Fruit fly (Drosophila melanogaster): ENCODE results near the gene CG14331.
A peak's percentile ranks its signal among the peaks of the same experiment; 100 is the strongest.

Gene CG14331

dm6 chr3R:17425417-17425915 lies 15.1 kb downstream of the CG14331 start, which contains the start of gene cysu:
TSS of gene cysu (plus strand) at chr3R:17425768.
- TF ChIP-seq OdsH (GFP tag; optimal IDR thresholded peaks at IDR 0.05) (no peak), CG8119 (GFP tag; IDR thresholded peaks at IDR 0.05) (0 out of 3 replicates have a peak, but pooled peaks have one; percentile 19), svp (GFP tag) (peak; percentile 35)

- TF ChIP-seq Gug (GFP tag; IDR thresholded peaks at IDR 0.05) (no peak), Met (GFP tag; optimal IDR thresholded peaks at IDR 0.05) (no peak), CG32006 (GFP tag; optimal IDR thresholded peaks at IDR 0.05) (no peak), CG10631 (GFP tag; optimal IDR thresholded peaks at IDR 0.05) (no peak), lz (GFP tag; optimal IDR thresholded peaks at IDR 0.05) (no peak), pdm3 (GFP tag; optimal IDR thresholded peaks at IDR 0.05) (no peak), CG6276 (GFP tag; optimal IDR thresholded peaks at IDR 0.05) (no peak), esn (GFP tag; optimal IDR thresholded peaks at IDR 0.05) (no peak), CG3919 (GFP tag; optimal IDR thresholded peaks at IDR 0.05) (no peak), CG8632 (GFP tag; optimal IDR thresholded peaks at IDR 0.05) (no peak), achi (GFP tag; optimal IDR thresholded peaks at IDR 0.05) (no peak), CG8319 (GFP tag; optimal IDR thresholded peaks at IDR 0.05) (no peak), acj6 (GFP tag; optimal IDR thresholded peaks at IDR 0.05) (no peak), cyc (GFP tag; optimal IDR thresholded peaks at IDR 0.05) (no peak), CG7368 (GFP tag; optimal IDR thresholded peaks at IDR 0.05) (no peak), Lpt (GFP tag; optimal IDR thresholded peaks at IDR 0.05) (no peak), ss (GFP tag; optimal IDR thresholded peaks at IDR 0.05) (no peak), CG11902 (GFP tag; optimal IDR thresholded peaks at IDR 0.05) (no peak), CG15336 (GFP tag; IDR thresholded peaks at IDR 0.05) (no peak)
Measured at dm6 chr3R:17422102-17422501, 18.4 kb downstream of the CG14331 start, which contains the start of gene CG14332. TSS of gene CG14332 (minus strand) at chr3R:17422202.

- TF ChIP-seq lz (GFP tag; optimal IDR thresholded peaks at IDR 0.05) (no peak), topi (GFP tag; optimal IDR thresholded peaks at IDR 0.05) (no peak), acj6 (GFP tag; optimal IDR thresholded peaks at IDR 0.05) (no peak), Gug (GFP tag; IDR thresholded peaks at IDR 0.05) (no peak), Hr4 (GFP tag; optimal IDR thresholded peaks at IDR 0.05) (no peak), CG8119 (GFP tag; IDR thresholded peaks at IDR 0.05) (no peak), Ets21C (GFP tag; optimal IDR thresholded peaks at IDR 0.05) (no peak), CG3919 (GFP tag; optimal IDR thresholded peaks at IDR 0.05) (no peak), ss (GFP tag; optimal IDR thresholded peaks at IDR 0.05) (no peak)
Measured at dm6 chr3R:17420338-17420737, 20.2 kb downstream of the CG14331 start, which contains the start of gene CG42835. TSS of gene CG42835 (plus strand) at chr3R:17420638.

- TF ChIP-seq Gug (GFP tag; IDR thresholded peaks at IDR 0.05): no peak
- no peak for TF ChIP-seq CG4318 (GFP tag; optimal IDR thresholded peaks at IDR 0.05)
- no peak for TF ChIP-seq CG7368 (GFP tag; optimal IDR thresholded peaks at IDR 0.05)
- TF ChIP-seq Eip93F (GFP tag; optimal IDR thresholded peaks at IDR 0.05): no peak
- TF ChIP-seq Smox (GFP tag; optimal IDR thresholded peaks at IDR 0.05): no peak
- TF ChIP-seq dsx (GFP tag; optimal IDR thresholded peaks at IDR 0.05; ENCODE audit: poor library complexity, severe bottlenecking): no peak
- no peak for TF ChIP-seq Met (GFP tag; optimal IDR thresholded peaks at IDR 0.05)
- TF ChIP-seq CG15336 (GFP tag; IDR thresholded peaks at IDR 0.05): no peak
- no peak for TF ChIP-seq dac (GFP tag; optimal IDR thresholded peaks at IDR 0.05)
- no peak for TF ChIP-seq Ets96B (tag; optimal IDR thresholded peaks at IDR 0.05)
- TF ChIP-seq CG8119 (GFP tag; IDR thresholded peaks at IDR 0.05): no peak
- TF ChIP-seq esn (GFP tag; optimal IDR thresholded peaks at IDR 0.05): no peak
- no peak for TF ChIP-seq salr (GFP tag; optimal IDR thresholded peaks at IDR 0.05)
- TF ChIP-seq Sox15 (GFP tag; optimal IDR thresholded peaks at IDR 0.05): no peak
- TF ChIP-seq Sox102F (GFP tag; optimal IDR thresholded peaks at IDR 0.05): no peak
- TF ChIP-seq svp (GFP tag): no peak
- no peak for TF ChIP-seq CG9139 (GFP tag; optimal IDR thresholded peaks at IDR 0.05)
- no peak for TF ChIP-seq CG10631 (GFP tag; optimal IDR thresholded peaks at IDR 0.05)
- TF ChIP-seq CG31627 (GFP tag; optimal IDR thresholded peaks at IDR 0.05): no peak
Measured at dm6 chr3R:17418459-17418858, 22.1 kb downstream of the CG14331 start, which contains the start of gene CG42834. TSS of gene CG42834 (plus strand) at chr3R:17418759.
